Worm (Caenorhabditis elegans) whole organism, L1 larva: Measurements from ENCODE around the gene lips-17.

Experiments used
- blmp-1 ChIP-seq: fragments of 150-350 bp; optimal IDR thresholded peaks from 2 replicates; lab custom pipeline; 2014; ENCODE audit warnings: missing biosample characterization, missing genetic modification characterization
- ces-1 ChIP-seq: fragments of 150-350 bp; optimal IDR thresholded peaks from 2 replicates; lab custom pipeline; 2014; ENCODE audit warnings: missing biosample characterization, missing genetic modification reagents, missing genetic modification characterization
- dpl-1 ChIP-seq, 3 experiments: fragments of 150-350 bp in 2 of 3; sonication (generic microtip) in 1 of 3; optimal IDR thresholded peaks; 2 replicates each; lab custom pipeline; 2014 to 2017; ENCODE audit warnings: missing biosample characterization in 3 of 3, missing genetic modification characterization in 3 of 3, missing genetic modification reagents in 3 of 3
- fos-1 ChIP-seq: fragments of 150-350 bp; optimal IDR thresholded peaks from 2 replicates; lab custom pipeline; 2014; ENCODE audit warnings: missing biosample characterization, missing genetic modification characterization
- lin-13 ChIP-seq: fragments of 150-350 bp; optimal IDR thresholded peaks from 2 replicates; lab custom pipeline; 2014; ENCODE audit warnings: missing biosample characterization, missing genetic modification reagents, missing genetic modification characterization
- lsy-2 ChIP-seq, 2 experiments: fragments of 150-350 bp; optimal IDR thresholded peaks; 2 replicates each; lab custom pipeline; 2014; ENCODE audit warnings: missing biosample characterization in 2 of 2, missing genetic modification characterization in 2 of 2
- mdl-1 ChIP-seq, 2 experiments: fragments of 150-350 bp; optimal IDR thresholded peaks; 2 replicates each; lab custom pipeline; 2014 to 2017; ENCODE audit warnings: missing biosample characterization in 2 of 2, missing genetic modification characterization in 2 of 2, inconsistent platforms in 1 of 2
- nhr-20 ChIP-seq: sonication (generic microtip); optimal IDR thresholded peaks from 2 replicates; lab custom pipeline; 2016; ENCODE audit warnings: mild to moderate bottlenecking, missing genetic modification characterization, missing compliant biosample characterization
- nhr-77 ChIP-seq: fragments of 150-350 bp; optimal IDR thresholded peaks from 2 replicates; lab custom pipeline; 2014; ENCODE audit warnings: missing biosample characterization, missing genetic modification characterization
- sup-37 ChIP-seq: fragments of 200-800 bp; sonication (Bioruptor generic); optimal IDR thresholded peaks from 2 replicates; lab custom pipeline; 2018; ENCODE audit warnings: mild to moderate bottlenecking, missing genetic modification characterization, missing compliant biosample characterization
- tbx-2 ChIP-seq: sonication (generic microtip); optimal IDR thresholded peaks from 2 replicates; lab custom pipeline; 2016; ENCODE audit warnings: missing genetic modification characterization, missing compliant biosample characterization
- unc-62 ChIP-seq: fragments of 150-350 bp; optimal IDR thresholded peaks from 2 replicates; lab custom pipeline; 2014; ENCODE audit warnings: missing biosample characterization, missing genetic modification reagents, missing genetic modification characterization

ce11 chrII:7560844-7561243, 47.2 kb upstream of the lips-17 start:
- TF ChIP-seq ces-1 (GFP tag; lab: Kevin White, UChicago) (no peak), unc-62 (GFP tag; lab: Kevin White, UChicago) (no peak), nhr-20 (tag; lab: Kevin White, UChicago) (no peak), sup-37 (GFP tag; lab: Kevin White, UChicago) (no peak), lin-13 (GFP tag; lab: Kevin White, UChicago) (no peak), nhr-77 (no peak), blmp-1 (tag; lab: Kevin White, UChicago) (no peak), tbx-2 (tag; lab: Kevin White, UChicago) (no peak), mdl-1 (tag; optimal IDR thresholded peaks at IDR 0.05; lab: Kevin White, UChicago) (no peak), fos-1 (tag; lab: Kevin White, UChicago) (no peak), lsy-2 (tag; optimal IDR thresholded peaks at IDR 0.05; lab: Kevin White, UChicago) (no peak), dpl-1 (GFP tag; optimal IDR thresholded peaks at IDR 0.05; lab: Kevin White, UChicago) (no peak)
